Worm (Caenorhabditis elegans): Measurements from ENCODE around the gene Y97E10AR.1.

DNA sequence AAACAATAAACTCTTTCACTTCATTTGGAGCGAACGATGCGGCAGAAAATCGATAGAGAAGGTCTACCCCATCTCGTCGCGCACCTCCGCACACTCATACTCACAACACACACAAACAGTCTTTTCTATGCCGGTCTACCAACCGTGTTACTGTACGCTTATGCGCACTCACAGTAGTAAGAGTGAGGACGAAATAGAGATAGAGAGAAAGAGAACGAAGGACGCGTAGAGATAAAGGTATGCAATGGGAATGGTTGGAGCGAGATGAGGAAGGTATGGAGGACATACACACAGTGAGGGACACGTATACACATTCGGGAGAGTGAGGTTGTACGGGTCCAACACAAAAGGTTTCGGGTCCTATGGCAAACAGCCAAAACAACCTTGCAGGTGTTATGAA lies 22.5 kb upstream of the Y97E10AR.1 start:
- TF ChIP-seq lin-11 (tag; optimal IDR thresholded peaks at IDR 0.05) (no peak), rnt-1 (tag; optimal IDR thresholded peaks at IDR 0.05) (no peak), pha-4 (tag; optimal IDR thresholded peaks at IDR 0.05) (no peak), ceh-48 (tag; optimal IDR thresholded peaks at IDR 0.05) (no peak), zip-5 (tag; optimal IDR thresholded peaks at IDR 0.05) (no peak), nhr-232 (tag; optimal IDR thresholded peaks at IDR 0.05) (no peak), ets-4 (tag; optimal IDR thresholded peaks at IDR 0.05) (no peak), pag-3 (tag; optimal IDR thresholded peaks at IDR 0.05; ENCODE audit: borderline replicate concordance) (no peak)
